Worm (Caenorhabditis elegans): ENCODE measurements around the gene C31A11.13.

C31A11.13 gene

DNA sequence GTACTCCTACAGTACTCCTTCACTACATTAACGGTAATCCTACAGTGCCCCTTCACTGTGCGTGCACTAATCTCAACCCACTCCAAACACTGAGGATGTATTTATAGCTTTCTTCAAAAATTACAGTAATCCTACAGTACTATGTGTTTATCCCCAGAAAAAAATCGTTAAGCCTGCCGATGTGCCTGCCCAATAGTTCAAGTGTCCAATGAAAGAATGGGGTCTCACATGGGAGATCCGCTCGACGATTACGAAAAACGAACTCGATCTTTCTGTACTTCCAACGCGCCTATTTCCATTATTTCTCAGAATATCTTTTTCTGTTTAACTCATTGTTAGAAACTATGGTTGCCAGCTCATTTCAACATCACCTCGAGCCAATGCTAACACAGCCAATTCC, 44.2 kb downstream of the C31A11.13 start, which contains the start of gene nhr-218:
Gene nhr-218 (plus strand): TSS at position 301 of the 400 bp plus-strand sequence.
- TF ChIP-seq B0310.2 (tag; optimal IDR thresholded peaks at IDR 0.05) (no peak), hnd-1 (tag; optimal IDR thresholded peaks at IDR 0.05) (no peak), sea-1 (GFP tag; conservative IDR thresholded peaks at IDR 0.05) (no peak), ceh-36 (tag; optimal IDR thresholded peaks at IDR 0.05) (no peak), pes-1 (GFP tag; IDR thresholded peaks at IDR 0.05) (no peak), hmbx-1 (tag; optimal IDR thresholded peaks at IDR 0.05) (no peak), F13C5.2 (tag; optimal IDR thresholded peaks at IDR 0.05) (no peak), tbx-37 (GFP tag; conservative IDR thresholded peaks at IDR 0.05) (no peak), ceh-13 (GFP tag; optimal IDR thresholded peaks at IDR 0.05) (no peak), tra-4 (tag; optimal IDR thresholded peaks at IDR 0.05) (no peak), aly-1 (tag; optimal IDR thresholded peaks at IDR 0.05) (no peak), scrt-1 (GFP tag; IDR thresholded peaks at IDR 0.05) (no peak), flt-1 (GFP tag; IDR thresholded peaks at IDR 0.05) (no peak), ama-1 (optimal IDR thresholded peaks at IDR 0.05) (no peak), tbx-11 (GFP tag; IDR thresholded peaks at IDR 0.05) (no peak), ets-7 (tag; optimal IDR thresholded peaks at IDR 0.05) (no peak)

DNA sequence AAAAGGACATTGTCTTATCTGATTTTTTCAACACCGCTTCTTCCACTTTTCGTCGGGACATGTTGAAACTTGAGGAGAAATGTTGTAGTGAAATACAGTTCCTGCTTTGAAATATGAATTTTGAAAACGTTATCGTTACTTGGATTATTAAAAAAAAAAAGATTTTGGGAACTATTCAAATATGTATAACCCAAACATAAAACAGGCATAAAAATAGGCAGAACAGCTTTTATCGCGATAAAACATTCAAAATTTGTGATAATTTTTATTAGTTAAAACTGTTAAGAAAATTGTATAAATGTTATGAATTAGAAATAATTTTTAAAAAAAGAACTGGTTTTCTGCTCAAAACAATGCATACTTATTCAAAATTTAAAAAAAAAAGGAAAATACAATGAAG, 46.0 kb downstream of the C31A11.13 start, which contains the start of gene bgnt-1.3:
Gene bgnt-1.3 (minus strand): TSS at position 101 of the 400 bp plus-strand sequence.
- TF ChIP-seq pes-1 (GFP tag; IDR thresholded peaks at IDR 0.05): no peak
- TF ChIP-seq ets-7 (tag; optimal IDR thresholded peaks at IDR 0.05): no peak
- TF ChIP-seq tra-4 (tag; optimal IDR thresholded peaks at IDR 0.05): no peak
- TF ChIP-seq B0310.2 (tag; optimal IDR thresholded peaks at IDR 0.05): no peak

DNA sequence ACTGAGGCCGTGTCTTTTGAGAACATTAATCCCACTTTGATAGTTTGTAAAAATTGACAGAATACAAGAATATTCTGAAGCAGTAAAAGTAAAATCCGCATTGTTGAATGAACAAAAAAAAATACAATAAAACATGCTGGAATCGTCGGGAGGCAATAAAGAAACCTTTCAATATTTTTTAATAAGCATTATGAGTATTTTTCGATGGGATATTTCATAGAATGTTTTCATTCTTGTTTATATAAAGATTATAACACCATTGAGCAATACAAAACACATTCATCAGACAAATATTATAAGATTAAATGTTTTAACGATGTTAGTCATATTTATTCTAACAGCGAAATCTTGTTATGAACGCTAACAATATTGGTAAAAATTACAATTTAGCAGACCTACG, 48.7 kb downstream of the C31A11.13 start, which contains the start of gene gcy-20:
Gene gcy-20 (minus strand): TSS at position 101 of the 400 bp plus-strand sequence.
- no peak for TF ChIP-seq tra-4 (tag; optimal IDR thresholded peaks at IDR 0.05)
- no peak for TF ChIP-seq hmbx-1 (tag; optimal IDR thresholded peaks at IDR 0.05)
- TF ChIP-seq B0310.2 (tag; optimal IDR thresholded peaks at IDR 0.05): no peak
- TF ChIP-seq aly-1 (tag; optimal IDR thresholded peaks at IDR 0.05): no peak
- TF ChIP-seq flt-1 (GFP tag; IDR thresholded peaks at IDR 0.05): no peak
- TF ChIP-seq sea-1 (GFP tag; conservative IDR thresholded peaks at IDR 0.05): no peak
- no peak for TF ChIP-seq hmg-4 (GFP tag; optimal IDR thresholded peaks at IDR 0.05)
- TF ChIP-seq hnd-1 (tag; optimal IDR thresholded peaks at IDR 0.05): no peak

Measured in whole organism, early embryonic.